Fruit fly (Drosophila melanogaster) whole organism, prepupa: Measurements from ENCODE around the gene CG10589.

Experiments
- CG10631 ChIP-seq: fragments of 200-800 bp; sonication (Bioruptor generic); optimal IDR thresholded peaks from 2 replicates; lab custom pipeline; 2016; ENCODE audit warnings: missing biosample characterization, missing genetic modification characterization
- CG10669 ChIP-seq: fragments of 200-800 bp; sonication (Bioruptor generic); optimal IDR thresholded peaks from 3 replicates; lab custom pipeline; 2018; ENCODE audit warnings: missing biosample characterization, mild to moderate bottlenecking, missing genetic modification characterization, moderate library complexity
- CG11294 ChIP-seq: fragments of 200-800 bp; sonication (Bioruptor generic); IDR thresholded peaks from 2 replicates; pipeline ENCODE4 v1.3.6; 2022; ENCODE audit warnings: missing biosample characterization, missing genetic modification characterization
- CG11902 ChIP-seq: fragments of 200-800 bp; sonication (Bioruptor generic); optimal IDR thresholded peaks from 3 replicates; lab custom pipeline; 2016; ENCODE audit warnings: missing biosample characterization, missing genetic modification characterization
- CG15336 ChIP-seq: fragments of 200-800 bp; sonication (Bioruptor generic); IDR thresholded peaks from 2 replicates; pipeline ENCODE4 v1.3.6; 2022; ENCODE audit warnings: missing biosample characterization, missing genetic modification characterization
- CG1621 ChIP-seq: fragments of 200-800 bp; sonication (Bioruptor generic); optimal IDR thresholded peaks from 3 replicates; lab custom pipeline; 2018; ENCODE audit warnings: missing biosample characterization, mild to moderate bottlenecking, missing genetic modification characterization
- CG16779 ChIP-seq: fragments of 200-800 bp; sonication (Bioruptor generic); optimal IDR thresholded peaks from 3 replicates; lab custom pipeline; 2017; ENCODE audit warnings: missing biosample characterization, mild to moderate bottlenecking, missing genetic modification characterization
- CG31627 ChIP-seq: fragments of 200-800 bp; sonication (Bioruptor generic); optimal IDR thresholded peaks from 3 replicates; lab custom pipeline; 2016; ENCODE audit warnings: missing biosample characterization, missing genetic modification characterization
- CG32006 ChIP-seq: fragments of 200-800 bp; sonication (Bioruptor generic); optimal IDR thresholded peaks from 3 replicates; lab custom pipeline; 2017; ENCODE audit warnings: missing biosample characterization, mild to moderate bottlenecking, missing genetic modification characterization
- CG34406 ChIP-seq: fragments of 200-800 bp; sonication (Bioruptor generic); optimal IDR thresholded peaks from 3 replicates; lab custom pipeline; 2016; ENCODE audit warnings: missing biosample characterization, missing genetic modification characterization
- CG4318 ChIP-seq: fragments of 200-800 bp; sonication (Bioruptor generic); optimal IDR thresholded peaks from 3 replicates; lab custom pipeline; 2017; ENCODE audit warnings: missing biosample characterization, mild to moderate bottlenecking, missing genetic modification characterization
- CG6163 ChIP-seq: fragments of 200-800 bp; sonication (Bioruptor generic); IDR thresholded peaks from 3 replicates; pipeline ENCODE4 v1.3.6; 2022; ENCODE audit warnings: missing biosample characterization, missing genetic modification characterization
- CG6276 ChIP-seq: fragments of 200-800 bp; sonication (Bioruptor generic); optimal IDR thresholded peaks from 2 replicates; lab custom pipeline; 2017; ENCODE audit warnings: missing biosample characterization, mild to moderate bottlenecking, missing genetic modification characterization
- CG6792 ChIP-seq: fragments of 200-800 bp; sonication (Bioruptor generic); optimal IDR thresholded peaks from 3 replicates; lab custom pipeline; 2016; ENCODE audit warnings: missing biosample characterization, missing genetic modification characterization
- CG6808 ChIP-seq: fragments of 200-800 bp; sonication (Bioruptor generic); optimal IDR thresholded peaks from 3 replicates; lab custom pipeline; 2017; ENCODE audit warnings: missing biosample characterization, missing genetic modification characterization, mild to moderate bottlenecking, moderate library complexity, missing genetic modification reagents
- CG6854 ChIP-seq: fragments of 200-800 bp; sonication (Bioruptor generic); optimal IDR thresholded peaks from 2 replicates; lab custom pipeline; 2017; ENCODE audit warnings: missing biosample characterization, mild to moderate bottlenecking, missing genetic modification characterization
- CG7368 ChIP-seq: fragments of 200-800 bp; sonication (Bioruptor generic); optimal IDR thresholded peaks from 3 replicates; lab custom pipeline; 2016; ENCODE audit warnings: missing biosample characterization, missing genetic modification characterization
- Eip75B ChIP-seq: fragments of 200-800 bp; sonication (Bioruptor generic); optimal IDR thresholded peaks from 3 replicates; lab custom pipeline; 2016; ENCODE audit warnings: missing biosample characterization, missing genetic modification characterization
- Eip78C ChIP-seq: fragments of 200-800 bp; sonication (Bioruptor generic); peaks from one replicate; lab custom pipeline; 2016; ENCODE audit warnings: missing biosample characterization, missing genetic modification characterization
- Eip93F ChIP-seq: fragments of 200-800 bp; sonication (Bioruptor generic); optimal IDR thresholded peaks from 2 replicates; lab custom pipeline; 2016; ENCODE audit warnings: missing biosample characterization, mild to moderate bottlenecking, missing genetic modification characterization
- Ets21C ChIP-seq: fragments of 200-800 bp; sonication (Bioruptor generic); optimal IDR thresholded peaks from 3 replicates; lab custom pipeline; 2016; ENCODE audit warnings: missing biosample characterization, missing genetic modification characterization
- Ets96B ChIP-seq: fragments of 200-800 bp; optimal IDR thresholded peaks from 2 replicates; lab custom pipeline; 2019; ENCODE audit warnings: missing biosample characterization, mild to moderate bottlenecking, missing genetic modification characterization, moderate library complexity
- Hr38 ChIP-seq: sonication (Bioruptor generic); optimal IDR thresholded peaks from 2 replicates; lab custom pipeline; 2016; ENCODE audit warnings: missing biosample characterization, missing genetic modification characterization
- Hr39 ChIP-seq: fragments of 200-800 bp; sonication (Bioruptor generic); optimal IDR thresholded peaks from 2 replicates; lab custom pipeline; 2016; ENCODE audit warnings: missing biosample characterization, missing genetic modification characterization
- Hr4 ChIP-seq: fragments of 200-800 bp; sonication (Bioruptor generic); optimal IDR thresholded peaks from 3 replicates; lab custom pipeline; 2016; ENCODE audit warnings: missing biosample characterization, missing genetic modification characterization
- OdsH ChIP-seq: fragments of 200-800 bp; sonication (Bioruptor generic); optimal IDR thresholded peaks from 3 replicates; lab custom pipeline; 2016; ENCODE audit warnings: missing biosample characterization, missing genetic modification characterization
- Sox102F ChIP-seq: fragments of 200-800 bp; sonication (Bioruptor generic); optimal IDR thresholded peaks from 2 replicates; lab custom pipeline; 2016; ENCODE audit warnings: missing biosample characterization, mild to moderate bottlenecking, missing genetic modification characterization
- Sox15 ChIP-seq: fragments of 200-800 bp; sonication (Bioruptor generic); optimal IDR thresholded peaks from 3 replicates; lab custom pipeline; 2016; ENCODE audit warnings: missing biosample characterization, missing genetic modification characterization
- achi ChIP-seq: fragments of 200-800 bp; sonication (Bioruptor generic); optimal IDR thresholded peaks from 3 replicates; lab custom pipeline; 2016; ENCODE audit warnings: missing biosample characterization, missing genetic modification characterization
- acj6 ChIP-seq: fragments of 200-800 bp; sonication (Bioruptor generic); optimal IDR thresholded peaks from 3 replicates; lab custom pipeline; 2016; ENCODE audit warnings: missing biosample characterization, missing genetic modification characterization
- dac ChIP-seq: fragments of 200-800 bp; sonication (Bioruptor generic); optimal IDR thresholded peaks from 2 replicates; lab custom pipeline; 2017; ENCODE audit warnings: missing biosample characterization, mild to moderate bottlenecking, missing genetic modification characterization
- fd59A ChIP-seq: fragments of 200-800 bp; sonication (Bioruptor generic); optimal IDR thresholded peaks from 2 replicates; lab custom pipeline; 2017; ENCODE audit warnings: missing biosample characterization, mild to moderate bottlenecking, missing genetic modification characterization, missing genetic modification reagents
- net ChIP-seq: fragments of 200-800 bp; sonication (Bioruptor generic); optimal IDR thresholded peaks from 3 replicates; lab custom pipeline; 2016; ENCODE audit warnings: missing biosample characterization, missing genetic modification characterization
- salr ChIP-seq, 2 experiments: fragments of 200-800 bp; sonication (Bioruptor generic); optimal IDR thresholded peaks; 3 replicates each; lab custom pipeline; 2016 to 2018; ENCODE audit warnings: missing biosample characterization in 2 of 2, missing genetic modification characterization in 2 of 2, mild to moderate bottlenecking in 1 of 2
- ss ChIP-seq, 2 experiments: fragments of 200-800 bp; sonication (Bioruptor generic); optimal IDR thresholded peaks; 2 replicates in 1 of 2; 3 replicates in 1 of 2; lab custom pipeline; 2017 to 2018; ENCODE audit warnings: mild to moderate bottlenecking in 2 of 2, missing biosample characterization in 2 of 2, missing genetic modification characterization in 2 of 2, moderate library complexity in 1 of 2
- svp ChIP-seq: fragments of 200-800 bp; sonication (Bioruptor generic); peaks from one replicate; lab custom pipeline; 2016; ENCODE audit warnings: missing biosample characterization, missing genetic modification characterization

Gene CG10589

dm6 chr3L:20923030-20923591, 4.5 kb upstream of the CG10589 start (continued):
- TF ChIP-seq CG34406: peak; percentile 47
- peak; percentile 55 for TF ChIP-seq CG7368 (GFP tag; lab: Kevin White, UChicago)
- peak; percentile 81 for TF ChIP-seq CG6276
- peak; percentile 87 for TF ChIP-seq CG6808 (GFP tag; lab: Kevin White, UChicago)
- TF ChIP-seq CG6163 (GFP tag; lab: Robert Waterston, UW): peak; percentile 85
- peak; percentile 95 for TF ChIP-seq Eip78C (GFP tag; lab: Kevin White, UChicago)
- no peak for TF ChIP-seq CG6854 (GFP tag; lab: Kevin White, UChicago)
- TF ChIP-seq CG11294 (GFP tag; lab: Robert Waterston, UW): peak; percentile 51; the same call in 1 of the 2 replicates
- TF ChIP-seq salr (GFP tag; optimal IDR thresholded peaks at IDR 0.05; lab: Kevin White, UChicago): peak; percentile 79 to 81
- no peak for TF ChIP-seq Hr38
- TF ChIP-seq svp (GFP tag; lab: Kevin White, UChicago): peak; percentile 63
- TF ChIP-seq Hr39 (GFP tag; lab: Kevin White, UChicago): peak; percentile 48
- peak; percentile 83 for TF ChIP-seq OdsH (GFP tag; lab: Kevin White, UChicago)
- peak; percentile 76 for TF ChIP-seq CG6792 (GFP tag; lab: Kevin White, UChicago)
- TF ChIP-seq Hr4 (GFP tag; lab: Kevin White, UChicago): peak; percentile 84
- TF ChIP-seq Sox102F (GFP tag; lab: Kevin White, UChicago): peak; percentile 43
- TF ChIP-seq fd59A (GFP tag; lab: Kevin White, UChicago): peak; percentile 83
- no peak for TF ChIP-seq Eip93F (GFP tag; lab: Kevin White, UChicago)
- TF ChIP-seq ss (GFP tag; optimal IDR thresholded peaks at IDR 0.05; lab: Kevin White, UChicago): peak; percentile 83 to 88
- peak; percentile 72 for TF ChIP-seq net (GFP tag; lab: Kevin White, UChicago)
- peak; percentile 16 for TF ChIP-seq CG11902 (GFP tag; lab: Kevin White, UChicago)
- peak; percentile 91 for TF ChIP-seq CG32006 (GFP tag; lab: Kevin White, UChicago)
- TF ChIP-seq achi (GFP tag; lab: Kevin White, UChicago): peak; percentile 84
- peak; percentile 42 for TF ChIP-seq CG31627 (GFP tag; lab: Kevin White, UChicago)
- peak; percentile 51 for TF ChIP-seq dac (GFP tag; lab: Kevin White, UChicago)
- peak; percentile 4 for TF ChIP-seq Ets21C (GFP tag; lab: Kevin White, UChicago)
- peak; percentile 20 for TF ChIP-seq Sox15 (GFP tag; lab: Kevin White, UChicago)
- TF ChIP-seq CG1621 (tag; lab: Kevin White, UChicago): peak; percentile 75
- TF ChIP-seq CG4318 (GFP tag; lab: Kevin White, UChicago): peak; percentile 76
- peak; percentile 55 for TF ChIP-seq CG16779 (tag; lab: Kevin White, UChicago)
- TF ChIP-seq, all 60 proteins: peak for 53

dm6 chr3L:20929418-20929817, 1.8 kb downstream of the CG10589 start:
- peak; percentile 16 for TF ChIP-seq Eip75B
- TF ChIP-seq salr (GFP tag; optimal IDR thresholded peaks at IDR 0.05; lab: Kevin White, UChicago): no peak
- TF ChIP-seq Eip78C (GFP tag; lab: Kevin White, UChicago): peak; percentile 72
- TF ChIP-seq Ets96B (tag; lab: Kevin White, UChicago): peak; percentile 26
- TF ChIP-seq CG15336: 0 out of 2 replicates have a peak, but pooled peaks have one; percentile 21
- peak; percentile 40 for TF ChIP-seq CG10669 (GFP tag; lab: Kevin White, UChicago)
- no peak for TF ChIP-seq CG4318 (GFP tag; lab: Kevin White, UChicago)
- TF ChIP-seq CG10631: peak; percentile 9
- no peak for TF ChIP-seq Hr4 (GFP tag; lab: Kevin White, UChicago)
- no peak for TF ChIP-seq CG6276
- peak; percentile 1 for TF ChIP-seq acj6 (GFP tag; lab: Kevin White, UChicago)
- peak; percentile 15 for TF ChIP-seq OdsH (GFP tag; lab: Kevin White, UChicago)
- TF ChIP-seq ss (GFP tag; optimal IDR thresholded peaks at IDR 0.05; lab: Kevin White, UChicago): peak in 1 of 2 experiments; percentile 15
- TF ChIP-seq CG32006 (GFP tag; lab: Kevin White, UChicago): peak; percentile 32
